Fruit fly (Drosophila melanogaster) whole organism, wandering third instar larva: ENCODE data around the gene Nep6.
A peak's percentile ranks its signal among the peaks of the same experiment; 100 is the strongest.

ENCODE experiments used
- Dfd ChIP-seq: fragments of >200 bp; optimal IDR thresholded peaks from 2 replicates; lab custom pipeline; 2017; ENCODE audit warnings: missing biosample characterization, missing genetic modification characterization
- Dif ChIP-seq: fragments of 200-275, 200-300 bp; sonication (Bioruptor generic); optimal IDR thresholded peaks from 2 replicates; lab custom pipeline; 2018; ENCODE audit warnings: missing biosample characterization, missing genetic modification characterization; ENCODE audit not compliant: partially characterized antibody
- GATAd ChIP-seq: sonication (Bioruptor generic); optimal IDR thresholded peaks from 2 replicates; lab custom pipeline; 2016; ENCODE audit warnings: missing biosample characterization, missing genetic modification characterization
- br ChIP-seq: fragments of 200-800 bp; sonication (Bioruptor generic); optimal IDR thresholded peaks from 2 replicates; lab custom pipeline; 2016; ENCODE audit warnings: missing biosample characterization, missing genetic modification characterization
- foxo ChIP-seq, 2 experiments: fragments of 200-800 bp; sonication (Bioruptor generic); optimal IDR thresholded peaks; 2 replicates in 1 of 2; 3 replicates in 1 of 2; lab custom pipeline; 2016 to 2017; ENCODE audit warnings: missing biosample characterization in 2 of 2, missing genetic modification characterization in 2 of 2
- h ChIP-seq: fragments of 200-800 bp; sonication (Bioruptor generic); optimal IDR thresholded peaks from 3 replicates; lab custom pipeline; 2016; ENCODE audit warnings: missing biosample characterization, mild to moderate bottlenecking, missing genetic modification characterization
- jim ChIP-seq: fragments of 175-275, 200-325 bp; sonication (Bioruptor generic); optimal IDR thresholded peaks from 2 replicates; lab custom pipeline; 2016; ENCODE audit warnings: missing biosample characterization, mild to moderate bottlenecking, missing genetic modification characterization
- lola ChIP-seq: fragments of >200 bp; optimal IDR thresholded peaks from 2 replicates; lab custom pipeline; 2017; ENCODE audit warnings: missing biosample characterization, missing genetic modification characterization
- psq ChIP-seq: fragments of 200-800 bp; sonication (Bioruptor generic); optimal IDR thresholded peaks from 3 replicates; lab custom pipeline; 2017; ENCODE audit warnings: missing biosample characterization, mild to moderate bottlenecking, missing genetic modification characterization, moderate library complexity
- rgr ChIP-seq: fragments of 200-800 bp; sonication (Bioruptor generic); optimal IDR thresholded peaks from 3 replicates; lab custom pipeline; 2016; ENCODE audit warnings: missing biosample characterization, mild to moderate bottlenecking, missing genetic modification characterization
- tai ChIP-seq: sonication (Bioruptor generic); optimal IDR thresholded peaks from 2 replicates; lab custom pipeline; 2016; ENCODE audit warnings: missing biosample characterization, missing genetic modification characterization

dm6 chrX:12841842-12842437 lies 40.5 kb downstream of the Nep6 start:
- TF ChIP-seq jim (GFP tag; lab: Kevin White, UChicago) (no peak), psq (GFP tag; lab: Kevin White, UChicago) (no peak), lola (GFP tag; lab: Kevin White, UChicago) (no peak), tai (no peak), rgr (no peak), br (GFP tag; lab: Kevin White, UChicago) (no peak), Dif (GFP tag; lab: Kevin White, UChicago) (no peak), Dfd (GFP tag; lab: Kevin White, UChicago) (peak; percentile 99), h (GFP tag; lab: Kevin White, UChicago) (no peak), GATAd (GFP tag; lab: Kevin White, UChicago) (no peak), foxo (GFP tag; optimal IDR thresholded peaks at IDR 0.05; lab: Kevin White, UChicago) (no peak)
